Worm (Caenorhabditis elegans) whole organism, L4 larva: Measurements from ENCODE around the gene C16C10.13.

Source experiments
- F10B5.3 ChIP-seq: sonication (generic microtip); optimal IDR thresholded peaks from 2 replicates; lab custom pipeline; 2016; ENCODE audit warnings: mild to moderate bottlenecking, missing genetic modification characterization, missing compliant biosample characterization
- F37D6.2 ChIP-seq: sonication (generic microtip); optimal IDR thresholded peaks from 2 replicates; lab custom pipeline; 2016; ENCODE audit warnings: mild to moderate bottlenecking, missing genetic modification characterization, missing compliant biosample characterization
- F44E2.7 ChIP-seq: fragments of 200-800 bp; sonication (Bioruptor generic); IDR thresholded peaks from 2 replicates; pipeline ENCODE4 v2.1.2; 2022; ENCODE audit warnings: missing genetic modification characterization, missing compliant biosample characterization
- T20F7.1 ChIP-seq: fragments of 200-800 bp; sonication (Bioruptor generic); optimal IDR thresholded peaks from 2 replicates; lab custom pipeline; 2018; ENCODE audit warnings: mild to moderate bottlenecking, missing genetic modification characterization, missing compliant biosample characterization
- Y105C5A.15 ChIP-seq: fragments of 200-800 bp; sonication (Bioruptor generic); IDR thresholded peaks from 2 replicates; pipeline ENCODE4 v1.3.6; 2022; ENCODE audit warnings: missing genetic modification characterization, missing compliant biosample characterization
- ZK337.2 ChIP-seq: fragments of 200-800 bp; sonication (Bioruptor generic); IDR thresholded peaks from 2 replicates; pipeline ENCODE4 v1.3.6; 2022; ENCODE audit warnings: missing genetic modification reagents, missing genetic modification characterization, missing compliant biosample characterization
- aha-1 ChIP-seq: fragments of 150-350 bp; peaks from one replicate; lab custom pipeline; 2014; ENCODE audit warnings: missing biosample characterization, missing genetic modification characterization
- arid-1 ChIP-seq: fragments of 200-800 bp; sonication (Bioruptor generic); conservative IDR thresholded peaks from 2 replicates; pipeline ENCODE4 v1.3.6; 2022; ENCODE audit warnings: missing genetic modification reagents, missing genetic modification characterization, missing compliant biosample characterization
- ceh-44 ChIP-seq: fragments of 200-800 bp; sonication (Bioruptor generic); IDR thresholded peaks from 2 replicates; pipeline ENCODE4 v1.3.6; 2022; ENCODE audit warnings: missing genetic modification reagents, missing genetic modification characterization, missing compliant biosample characterization
- ctbp-1 ChIP-seq: fragments of 200-800 bp; sonication (Bioruptor generic); IDR thresholded peaks from 2 replicates; pipeline ENCODE4 v1.3.6; 2022; ENCODE audit warnings: missing genetic modification reagents, missing genetic modification characterization, missing compliant biosample characterization
- daf-16 ChIP-seq, 3 experiments: sonication (generic microtip); optimal IDR thresholded peaks; 2 replicates each; lab custom pipeline; 2016 to 2017; ENCODE audit warnings: missing genetic modification characterization in 3 of 3, missing genetic modification reagents in 3 of 3, mild to moderate bottlenecking in 2 of 3, missing compliant biosample characterization in 2 of 3, missing biosample characterization in 1 of 3, moderate library complexity in 1 of 3
- dmd-6 ChIP-seq: fragments of 200-800 bp; sonication (Bioruptor generic); IDR thresholded peaks from 2 replicates; pipeline ENCODE4 v1.3.6; 2022; ENCODE audit warnings: missing genetic modification reagents, missing genetic modification characterization, missing compliant biosample characterization
- dve-1 ChIP-seq: sonication (generic microtip); optimal IDR thresholded peaks from 2 replicates; lab custom pipeline; 2017; ENCODE audit warnings: antibody characterized with exemption, mild to moderate bottlenecking, missing genetic modification characterization, missing compliant biosample characterization; ENCODE audit not compliant: insufficient read depth
- egl-43 ChIP-seq: fragments of 200-800 bp; sonication (Bioruptor generic); IDR thresholded peaks from 2 replicates; pipeline ENCODE4 v1.3.6; 2022; ENCODE audit warnings: missing genetic modification reagents, missing genetic modification characterization, missing compliant biosample characterization
- fkh-10 ChIP-seq: fragments of 150-350 bp; optimal IDR thresholded peaks from 2 replicates; lab custom pipeline; 2014; ENCODE audit warnings: missing biosample characterization, missing genetic modification reagents, missing genetic modification characterization
- fos-1 ChIP-seq: fragments of 150-350 bp; optimal IDR thresholded peaks from 2 replicates; lab custom pipeline; 2014; ENCODE audit warnings: missing biosample characterization, missing genetic modification characterization
- hif-1 ChIP-seq, 2 experiments: sonication (generic microtip); optimal IDR thresholded peaks; 2 replicates each; lab custom pipeline; 2016 to 2017; ENCODE audit warnings: missing compliant biosample characterization in 2 of 2, missing genetic modification characterization in 2 of 2, missing genetic modification reagents in 2 of 2, missing genotype in 2 of 2, mild to moderate bottlenecking in 1 of 2
- hlh-11 ChIP-seq: fragments of 200-800 bp; sonication (Bioruptor generic); optimal IDR thresholded peaks from 2 replicates; lab custom pipeline; 2018; ENCODE audit warnings: mild to moderate bottlenecking, missing genetic modification characterization, missing compliant biosample characterization
- hlh-30 ChIP-seq: sonication (generic microtip); optimal IDR thresholded peaks from 2 replicates; lab custom pipeline; 2017; ENCODE audit warnings: antibody characterized with exemption, mild to moderate bottlenecking, missing genetic modification characterization, missing compliant biosample characterization; ENCODE audit not compliant: insufficient read depth
- hmg-1.1 ChIP-seq: fragments of 200-800 bp; sonication (Bioruptor generic); IDR thresholded peaks from 2 replicates; pipeline ENCODE4 v1.3.6; 2022; ENCODE audit warnings: missing genetic modification reagents, missing genetic modification characterization, missing compliant biosample characterization
- jun-1 ChIP-seq: fragments of 150-350 bp; optimal IDR thresholded peaks from 2 replicates; lab custom pipeline; 2014; ENCODE audit warnings: missing biosample characterization, missing genetic modification reagents, missing genetic modification characterization
- lin-1 ChIP-seq: fragments of 200-800 bp; sonication (Bioruptor generic); IDR thresholded peaks from 2 replicates; pipeline ENCODE4 v1.3.6; 2022; ENCODE audit warnings: missing genetic modification reagents, missing genetic modification characterization, missing compliant biosample characterization
- lin-13 ChIP-seq: fragments of 150-350 bp; optimal IDR thresholded peaks from 2 replicates; lab custom pipeline; 2014; ENCODE audit warnings: missing biosample characterization, missing genetic modification reagents, missing genetic modification characterization
- lin-38 ChIP-seq: fragments of 200-800 bp; sonication (Bioruptor generic); IDR thresholded peaks from 2 replicates; pipeline ENCODE4 v1.3.6; 2022; ENCODE audit warnings: missing genetic modification reagents, missing genetic modification characterization, missing compliant biosample characterization
- lsy-2 ChIP-seq, 2 experiments: fragments of 150-350 bp in 1 of 2; sonication (generic microtip) in 1 of 2; optimal IDR thresholded peaks; 2 replicates each; lab custom pipeline; 2014 to 2017; ENCODE audit warnings: missing biosample characterization in 2 of 2, missing genetic modification characterization in 2 of 2
- madf-5 ChIP-seq, 2 experiments: fragments of 200-800 bp; sonication (Bioruptor generic); IDR thresholded peaks; 2 replicates each; pipeline ENCODE4 v1.3.6; 2022; ENCODE audit warnings: missing compliant biosample characterization in 2 of 2, missing genetic modification characterization in 2 of 2
- mdl-1 ChIP-seq, 2 experiments: fragments of 150-350 bp in 1 of 2; sonication (generic microtip) in 1 of 2; optimal IDR thresholded peaks; 2 replicates each; lab custom pipeline; 2014 to 2017; ENCODE audit warnings: missing biosample characterization in 2 of 2, missing genetic modification characterization in 2 of 2
- mep-1 ChIP-seq: fragments of 150-350 bp; sonication (generic microtip); optimal IDR thresholded peaks from 3 replicates; lab custom pipeline; 2014; ENCODE audit warnings: missing biosample characterization, missing genetic modification characterization
- mes-2 ChIP-seq: sonication (generic microtip); optimal IDR thresholded peaks from 2 replicates; lab custom pipeline; 2016; ENCODE audit warnings: missing genotype, mild to moderate bottlenecking, missing genetic modification characterization, missing compliant biosample characterization; ENCODE audit not compliant: poor library complexity, severe bottlenecking
- mxl-3 ChIP-seq: fragments of 200-800 bp; sonication (Bioruptor generic); optimal IDR thresholded peaks from 2 replicates; lab custom pipeline; 2018; ENCODE audit warnings: mild to moderate bottlenecking, missing genetic modification characterization, missing compliant biosample characterization
- nhr-10 ChIP-seq: fragments of 150-350 bp; optimal IDR thresholded peaks from 2 replicates; lab custom pipeline; 2014; ENCODE audit warnings: missing biosample characterization, missing genetic modification characterization
- nhr-11 ChIP-seq: fragments of 150-350 bp; optimal IDR thresholded peaks from 2 replicates; lab custom pipeline; 2014; ENCODE audit warnings: missing biosample characterization, missing genetic modification characterization
- nhr-28 ChIP-seq: fragments of 150-350 bp; optimal IDR thresholded peaks from 2 replicates; lab custom pipeline; 2014; ENCODE audit warnings: missing biosample characterization, missing genetic modification characterization
- nhr-41 ChIP-seq: fragments of 200-800 bp; sonication (Bioruptor generic); IDR thresholded peaks from 2 replicates; pipeline ENCODE4 v1.3.6; 2022; ENCODE audit warnings: missing genetic modification reagents, missing genetic modification characterization, missing compliant biosample characterization
- nhr-42 ChIP-seq: fragments of 200-800 bp; sonication (Bioruptor generic); IDR thresholded peaks from 2 replicates; pipeline ENCODE4 v1.3.6; 2022; ENCODE audit warnings: missing genetic modification characterization, missing compliant biosample characterization
- nhr-6 ChIP-seq: fragments of 150-350 bp; optimal IDR thresholded peaks from 2 replicates; lab custom pipeline; 2014; ENCODE audit warnings: missing biosample characterization, missing genetic modification characterization
- skn-1 ChIP-seq: fragments of 150-350 bp; optimal IDR thresholded peaks from 2 replicates; lab custom pipeline; 2014; ENCODE audit warnings: missing biosample characterization, missing genetic modification characterization
- spr-1 ChIP-seq: sonication (generic microtip); optimal IDR thresholded peaks from 2 replicates; lab custom pipeline; 2016; ENCODE audit warnings: mild to moderate bottlenecking, missing genetic modification characterization, missing compliant biosample characterization
- spr-3 ChIP-seq: fragments of 200-800 bp; sonication (Bioruptor generic); optimal IDR thresholded peaks from 2 replicates; lab custom pipeline; 2018; ENCODE audit warnings: mild to moderate bottlenecking, missing genetic modification characterization, missing compliant biosample characterization
- unc-62 ChIP-seq, 3 experiments: fragments of 150-350 bp in 1 of 3; sonication (generic microtip); optimal IDR thresholded peaks in 2 of 3; peaks in 1 of 3; 1 replicate in 1 of 3; 2 replicates in 2 of 3; lab custom pipeline; 2014 to 2017; ENCODE audit warnings: missing biosample characterization in 3 of 3, missing genetic modification characterization in 3 of 3, missing genetic modification reagents in 3 of 3, missing genotype in 1 of 3
- zfp-2 ChIP-seq: sonication (generic microtip); optimal IDR thresholded peaks from 2 replicates; lab custom pipeline; 2016; ENCODE audit warnings: mild to moderate bottlenecking, missing genetic modification characterization, missing compliant biosample characterization
- zip-2 ChIP-seq: fragments of 150-350 bp; optimal IDR thresholded peaks from 2 replicates; lab custom pipeline; 2014; ENCODE audit warnings: missing biosample characterization, missing genetic modification characterization
- ztf-7 ChIP-seq: fragments of 150-350 bp; optimal IDR thresholded peaks from 2 replicates; lab custom pipeline; 2014; ENCODE audit warnings: missing biosample characterization, missing genetic modification characterization

C16C10.13 gene

ce11 chrIII:4210661-4211060 is 34.4 kb downstream of the C16C10.13 start:
- no peak for TF ChIP-seq ceh-44 (GFP tag; lab: Robert Waterston, UW)
- TF ChIP-seq madf-5 (GFP tag; IDR thresholded peaks at IDR 0.05; lab: Robert Waterston, UW): no peak
- no peak for TF ChIP-seq zip-2 (tag; lab: Kevin White, UChicago)
- TF ChIP-seq hlh-30 (tag; lab: Kevin White, UChicago): no peak
- TF ChIP-seq ztf-7 (tag; lab: Kevin White, UChicago): no peak
- TF ChIP-seq lin-1 (GFP tag; lab: Robert Waterston, UW): no peak
- TF ChIP-seq nhr-42 (GFP tag; lab: Robert Waterston, UW): no peak

ce11 chrIII:4220864-4221263 is 44.6 kb downstream of the C16C10.13 start:
- no peak for TF ChIP-seq dmd-6
- TF ChIP-seq nhr-11: peak; percentile 50

DNA sequence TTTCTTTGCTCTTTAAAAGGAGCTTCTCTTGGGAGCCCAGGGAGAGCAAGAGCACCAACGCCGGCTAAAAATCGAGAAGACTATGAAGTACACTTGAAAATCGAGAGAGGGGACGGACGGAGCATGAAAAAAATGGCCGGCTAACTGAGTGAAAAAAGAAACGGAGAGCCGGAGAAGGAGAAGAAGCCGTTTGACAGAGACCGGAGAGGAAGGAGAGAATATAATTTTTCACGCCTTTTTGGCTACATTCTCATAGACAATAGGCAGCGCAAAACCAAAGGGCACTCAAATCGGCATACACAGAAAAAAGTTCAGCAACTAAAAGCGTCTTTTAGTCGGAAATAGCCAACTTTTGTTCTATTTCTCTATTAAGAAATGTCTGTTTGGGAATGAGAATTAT is 45.3 kb downstream of the C16C10.13 start:
- TF ChIP-seq aha-1 (tag; lab: Kevin White, UChicago) (peak; percentile 91), F37D6.2 (no peak), hmg-1.1 (peak; percentile 64)

ce11 chrIII:4223668-4224127 is 47.5 kb downstream of the C16C10.13 start:
- peak; percentile 84 to 90 for TF ChIP-seq lsy-2 (tag; optimal IDR thresholded peaks at IDR 0.05; lab: Kevin White, UChicago)
- no peak for TF ChIP-seq ZK337.2
- TF ChIP-seq spr-3 (GFP tag; lab: Kevin White, UChicago): no peak
- TF ChIP-seq skn-1 (tag; lab: Kevin White, UChicago): no peak
- TF ChIP-seq spr-1 (tag; lab: Kevin White, UChicago): peak; percentile 36
- peak; percentile 96 for TF ChIP-seq nhr-11
- TF ChIP-seq fos-1 (tag; lab: Kevin White, UChicago): no peak
- peak; percentile 94 for TF ChIP-seq hlh-11 (tag; lab: Kevin White, UChicago)
- TF ChIP-seq hmg-1.1: peak; percentile 86
- peak; percentile 1 for TF ChIP-seq zfp-2 (tag; lab: Kevin White, UChicago)
- TF ChIP-seq hif-1 (tag; optimal IDR thresholded peaks at IDR 0.05; lab: Kevin White, UChicago): peak in 1 of 2 experiments; percentile 87
- no peak for TF ChIP-seq nhr-41
- TF ChIP-seq nhr-10 (tag; lab: Kevin White, UChicago): peak; percentile 83
- no peak for TF ChIP-seq Y105C5A.15
- peak; percentile 76 for TF ChIP-seq T20F7.1 (GFP tag; lab: Kevin White, UChicago)
- TF ChIP-seq mxl-3 (GFP tag; lab: Kevin White, UChicago): peak; percentile 80
- peak; percentile 39 for TF ChIP-seq ztf-7 (tag; lab: Kevin White, UChicago)
- TF ChIP-seq egl-43 (GFP tag; lab: Robert Waterston, UW): peak; percentile 72
- TF ChIP-seq dve-1 (tag; lab: Kevin White, UChicago): peak; percentile 90
- TF ChIP-seq mes-2 (tag; lab: Kevin White, UChicago): peak; percentile 80
- no peak for TF ChIP-seq zip-2 (tag; lab: Kevin White, UChicago)
- peak; percentile 13 to 73 for TF ChIP-seq daf-16 (GFP tag; optimal IDR thresholded peaks at IDR 0.05; lab: Kevin White, UChicago)
- peak; percentile 76 for TF ChIP-seq daf-16 (tag; optimal IDR thresholded peaks at IDR 0.05; lab: Kevin White, UChicago)
- TF ChIP-seq ctbp-1 (GFP tag; lab: Robert Waterston, UW): peak; percentile 90
- peak; percentile 72 for TF ChIP-seq arid-1 (GFP tag; lab: Robert Waterston, UW)
- TF ChIP-seq mep-1 (tag; lab: Kevin White, UChicago): peak; percentile 93
- peak; percentile 7 for TF ChIP-seq F10B5.3 (tag; lab: Kevin White, UChicago)
- peak; percentile 73 for TF ChIP-seq nhr-6
- TF ChIP-seq unc-62 (GFP tag; optimal IDR thresholded peaks at IDR 0.05 in 1 of 2; lab: Kevin White, UChicago): peak in 1 of 2 experiments; percentile 99
- TF ChIP-seq unc-62 (tag; optimal IDR thresholded peaks at IDR 0.05; lab: Kevin White, UChicago): no peak
- peak; percentile 91 for TF ChIP-seq hlh-30 (tag; lab: Kevin White, UChicago)
- TF ChIP-seq jun-1 (tag; lab: Kevin White, UChicago): peak; percentile 56
- TF ChIP-seq nhr-28 (tag; lab: Kevin White, UChicago): peak; percentile 91
- peak; percentile 89 for TF ChIP-seq dmd-6
- peak; percentile 65 for TF ChIP-seq F37D6.2
- TF ChIP-seq fkh-10 (GFP tag; lab: Kevin White, UChicago): peak; percentile 72
- peak; percentile 48 for TF ChIP-seq lin-38 (GFP tag; lab: Robert Waterston, UW)
- TF ChIP-seq lin-13 (GFP tag; lab: Kevin White, UChicago): peak; percentile 45
- no peak for TF ChIP-seq F44E2.7 (GFP tag; lab: Robert Waterston, UW)
- TF ChIP-seq mdl-1 (tag; optimal IDR thresholded peaks at IDR 0.05; lab: Kevin White, UChicago): peak; percentile 43 to 95
